Worm (Caenorhabditis elegans) whole organism, L4 larva: ENCODE data around the gene cyn-12.

Experiments
- ama-1 ChIP-seq: fragments of 150-350 bp; optimal IDR thresholded peaks from 2 replicates; lab custom pipeline; 2014; ENCODE audit warnings: inconsistent platforms, mixed read lengths
- arid-1 ChIP-seq: fragments of 200-800 bp; sonication (Bioruptor generic); conservative IDR thresholded peaks from 2 replicates; pipeline ENCODE4 v1.3.6; 2022; ENCODE audit warnings: missing genetic modification reagents, missing genetic modification characterization, missing compliant biosample characterization
- daf-16 ChIP-seq, 3 experiments: sonication (generic microtip); optimal IDR thresholded peaks; 2 replicates each; lab custom pipeline; 2016 to 2017; ENCODE audit warnings: missing genetic modification characterization in 3 of 3, missing genetic modification reagents in 3 of 3, mild to moderate bottlenecking in 2 of 3, missing compliant biosample characterization in 2 of 3, missing biosample characterization in 1 of 3, moderate library complexity in 1 of 3
- skn-1 ChIP-seq: fragments of 150-350 bp; optimal IDR thresholded peaks from 2 replicates; lab custom pipeline; 2014; ENCODE audit warnings: missing biosample characterization, missing genetic modification characterization
- snpc-4 ChIP-seq: fragments of 150-350 bp; optimal IDR thresholded peaks from 2 replicates; lab custom pipeline; 2014; ENCODE audit warnings: missing biosample characterization, missing genetic modification characterization
- spr-3 ChIP-seq: fragments of 200-800 bp; sonication (Bioruptor generic); optimal IDR thresholded peaks from 2 replicates; lab custom pipeline; 2018; ENCODE audit warnings: mild to moderate bottlenecking, missing genetic modification characterization, missing compliant biosample characterization
- unc-39 ChIP-seq: sonication (generic microtip); optimal IDR thresholded peaks from 2 replicates; lab custom pipeline; 2017; ENCODE audit warnings: missing biosample characterization, missing genetic modification characterization

ce11 chrIV:7173489-7173888 lies 40.5 kb upstream of the cyn-12 start, which contains the start of gene str-1:
- TF ChIP-seq ama-1 (lab: Kevin White, UChicago) (no peak), spr-3 (GFP tag; lab: Kevin White, UChicago) (no peak), unc-39 (tag; lab: Kevin White, UChicago) (no peak), skn-1 (no peak), daf-16 (GFP tag; optimal IDR thresholded peaks at IDR 0.05; lab: Kevin White, UChicago) (no peak), daf-16 (tag; optimal IDR thresholded peaks at IDR 0.05; lab: Kevin White, UChicago) (no peak), snpc-4 (tag; lab: Kevin White, UChicago) (no peak), arid-1 (GFP tag; lab: Robert Waterston, UW) (no peak)
